Worm (Caenorhabditis elegans) whole organism, L1 larva: ENCODE data around the gene srh-100.

Source experiments
- C16A3.4 ChIP-seq: fragments of 150-350 bp; optimal IDR thresholded peaks from 2 replicates; lab custom pipeline; 2014; ENCODE audit warnings: missing biosample characterization, missing genetic modification characterization
- Y116A8C.19 ChIP-seq: sonication (generic microtip); optimal IDR thresholded peaks from 2 replicates; lab custom pipeline; 2016; ENCODE audit warnings: missing compliant biosample characterization, missing genetic modification characterization, borderline replicate concordance
- aly-2 ChIP-seq: fragments of 150-350 bp; optimal IDR thresholded peaks from 2 replicates; lab custom pipeline; 2014; ENCODE audit warnings: missing biosample characterization, missing genetic modification characterization
- ama-1 ChIP-seq: fragments of 150-350 bp; optimal IDR thresholded peaks from 2 replicates; lab custom pipeline; 2014
- ceh-63 ChIP-seq: fragments of 200-800 bp; sonication (Bioruptor generic); optimal IDR thresholded peaks from 2 replicates; lab custom pipeline; 2018; ENCODE audit warnings: mild to moderate bottlenecking, missing genetic modification characterization, missing compliant biosample characterization
- ceh-82 ChIP-seq, 3 experiments: fragments of 150-350 bp in 1 of 3; sonication (generic microtip) in 2 of 3; optimal IDR thresholded peaks; 2 replicates each; lab custom pipeline; 2014 to 2017; ENCODE audit warnings: missing biosample characterization in 3 of 3, missing genetic modification characterization in 3 of 3
- ces-1 ChIP-seq: fragments of 150-350 bp; optimal IDR thresholded peaks from 2 replicates; lab custom pipeline; 2014; ENCODE audit warnings: missing biosample characterization, missing genetic modification reagents, missing genetic modification characterization
- dpl-1 ChIP-seq, 3 experiments: fragments of 150-350 bp in 2 of 3; sonication (generic microtip) in 1 of 3; optimal IDR thresholded peaks; 2 replicates each; lab custom pipeline; 2014 to 2017; ENCODE audit warnings: missing biosample characterization in 3 of 3, missing genetic modification characterization in 3 of 3, missing genetic modification reagents in 3 of 3
- efl-3 ChIP-seq: fragments of 200-800 bp; sonication (Bioruptor generic); optimal IDR thresholded peaks from 2 replicates; lab custom pipeline; 2018; ENCODE audit warnings: mild to moderate bottlenecking, missing genetic modification characterization, missing compliant biosample characterization
- egl-13 ChIP-seq: sonication (generic microtip); optimal IDR thresholded peaks from 2 replicates; lab custom pipeline; 2016; ENCODE audit warnings: missing genotype, missing genetic modification reagents, missing genetic modification characterization, missing compliant biosample characterization
- ets-5 ChIP-seq: fragments of 200-800 bp; sonication (Bioruptor generic); IDR thresholded peaks from 2 replicates; pipeline ENCODE4 v1.3.6; 2022; ENCODE audit warnings: missing genetic modification characterization, missing compliant biosample characterization
- fkh-10 ChIP-seq: sonication (generic microtip); optimal IDR thresholded peaks from 2 replicates; lab custom pipeline; 2017; ENCODE audit warnings: missing biosample characterization, missing genetic modification reagents, missing genetic modification characterization
- fkh-4 ChIP-seq: sonication (generic microtip); optimal IDR thresholded peaks from 2 replicates; lab custom pipeline; 2016; ENCODE audit warnings: missing compliant biosample characterization, missing genetic modification characterization, borderline replicate concordance
- grh-1 ChIP-seq: fragments of 200-800 bp; sonication (Bioruptor generic); IDR thresholded peaks from 2 replicates; pipeline ENCODE4 v1.3.6; 2022; ENCODE audit warnings: missing genetic modification reagents, missing genetic modification characterization, missing compliant biosample characterization
- hlh-17 ChIP-seq: fragments of 200-800 bp; sonication (Bioruptor generic); optimal IDR thresholded peaks from 2 replicates; lab custom pipeline; 2018; ENCODE audit warnings: missing genetic modification characterization, mild to moderate bottlenecking, missing compliant biosample characterization, moderate library complexity, borderline replicate concordance
- hpl-2 ChIP-seq: fragments of 150-350 bp; optimal IDR thresholded peaks from 2 replicates; lab custom pipeline; 2014; ENCODE audit warnings: missing biosample characterization, missing genetic modification reagents, missing genetic modification characterization
- irx-1 ChIP-seq: sonication (generic microtip); optimal IDR thresholded peaks from 2 replicates; lab custom pipeline; 2016; ENCODE audit warnings: missing genetic modification characterization, missing compliant biosample characterization
- lin-14 ChIP-seq: fragments of 200-800 bp; sonication (Bioruptor generic); optimal IDR thresholded peaks from 2 replicates; lab custom pipeline; 2018; ENCODE audit warnings: mild to moderate bottlenecking, missing genetic modification characterization, moderate library complexity, missing compliant biosample characterization
- lin-35 ChIP-seq, 2 experiments: fragments of 150-350 bp; optimal IDR thresholded peaks; 2 replicates each; lab custom pipeline; 2014; ENCODE audit warnings: missing biosample characterization in 2 of 2, missing genetic modification characterization in 2 of 2, missing genetic modification reagents in 2 of 2
- lin-39 ChIP-seq: fragments of 150-350 bp; optimal IDR thresholded peaks from 2 replicates; lab custom pipeline; 2014; ENCODE audit warnings: missing biosample characterization, missing genetic modification reagents, missing genetic modification characterization
- lir-3 ChIP-seq: sonication (generic microtip); optimal IDR thresholded peaks from 2 replicates; lab custom pipeline; 2016; ENCODE audit warnings: mild to moderate bottlenecking, missing genetic modification characterization, moderate library complexity, missing compliant biosample characterization; ENCODE audit not compliant: poor library complexity
- lsy-2 ChIP-seq, 2 experiments: fragments of 150-350 bp; optimal IDR thresholded peaks; 2 replicates each; lab custom pipeline; 2014; ENCODE audit warnings: missing biosample characterization in 2 of 2, missing genetic modification characterization in 2 of 2
- mdl-1 ChIP-seq, 2 experiments: fragments of 150-350 bp; optimal IDR thresholded peaks; 2 replicates each; lab custom pipeline; 2014 to 2017; ENCODE audit warnings: missing biosample characterization in 2 of 2, missing genetic modification characterization in 2 of 2, inconsistent platforms in 1 of 2
- mef-2 ChIP-seq: fragments of 150-350 bp; optimal IDR thresholded peaks from 2 replicates; lab custom pipeline; 2014; ENCODE audit warnings: missing biosample characterization, missing genetic modification characterization
- mep-1 ChIP-seq: fragments of 150-350 bp; optimal IDR thresholded peaks from 2 replicates; lab custom pipeline; 2014; ENCODE audit warnings: missing biosample characterization, missing genetic modification characterization
- nhr-11 ChIP-seq: fragments of 150-350 bp; optimal IDR thresholded peaks from 2 replicates; lab custom pipeline; 2014; ENCODE audit warnings: missing biosample characterization, missing genetic modification characterization
- nhr-20 ChIP-seq: sonication (generic microtip); optimal IDR thresholded peaks from 2 replicates; lab custom pipeline; 2016; ENCODE audit warnings: mild to moderate bottlenecking, missing genetic modification characterization, missing compliant biosample characterization
- nhr-71 ChIP-seq: sonication (generic microtip); optimal IDR thresholded peaks from 2 replicates; lab custom pipeline; 2016; ENCODE audit warnings: mild to moderate bottlenecking, missing genetic modification characterization, moderate library complexity, missing compliant biosample characterization
- nhr-77 ChIP-seq: fragments of 150-350 bp; optimal IDR thresholded peaks from 2 replicates; lab custom pipeline; 2014; ENCODE audit warnings: missing biosample characterization, missing genetic modification characterization
- nhr-90 ChIP-seq: sonication (generic microtip); optimal IDR thresholded peaks from 2 replicates; lab custom pipeline; 2016; ENCODE audit warnings: mild to moderate bottlenecking, missing genetic modification characterization, missing compliant biosample characterization; ENCODE audit not compliant: poor library complexity
- pqm-1 ChIP-seq: sonication (generic microtip); optimal IDR thresholded peaks from 3 replicates; lab custom pipeline; 2017; ENCODE audit warnings: missing biosample characterization, missing genetic modification characterization
- snpc-4 ChIP-seq: fragments of 150-350 bp; optimal IDR thresholded peaks from 2 replicates; lab custom pipeline; 2014; ENCODE audit warnings: missing biosample characterization, missing genetic modification characterization
- sup-37 ChIP-seq: fragments of 200-800 bp; sonication (Bioruptor generic); optimal IDR thresholded peaks from 2 replicates; lab custom pipeline; 2018; ENCODE audit warnings: mild to moderate bottlenecking, missing genetic modification characterization, missing compliant biosample characterization
- swsn-7 ChIP-seq: sonication (generic microtip); optimal IDR thresholded peaks from 2 replicates; lab custom pipeline; 2016; ENCODE audit warnings: missing genetic modification characterization, missing compliant biosample characterization
- tlp-1 ChIP-seq: fragments of 150-350 bp; optimal IDR thresholded peaks from 2 replicates; lab custom pipeline; 2014; ENCODE audit warnings: missing biosample characterization, missing genetic modification characterization
- unc-130 ChIP-seq: fragments of 150-350 bp; optimal IDR thresholded peaks from 2 replicates; lab custom pipeline; 2017; ENCODE audit warnings: missing biosample characterization, missing genetic modification characterization, inconsistent platforms
- unc-98 ChIP-seq: fragments of 200-800 bp; sonication (Bioruptor generic); IDR thresholded peaks from 2 replicates; pipeline ENCODE4 v1.3.6; 2022; ENCODE audit warnings: missing genetic modification characterization, missing compliant biosample characterization
- xbp-1 ChIP-seq: sonication (generic microtip); optimal IDR thresholded peaks from 2 replicates; lab custom pipeline; 2016; ENCODE audit warnings: missing genetic modification characterization, missing compliant biosample characterization
- ztf-4 ChIP-seq: fragments of 150-350 bp; optimal IDR thresholded peaks from 2 replicates; lab custom pipeline; 2014; ENCODE audit warnings: missing biosample characterization, missing genetic modification characterization

srh-100 gene

ce11 chrII:3731723-3732122, 17.2 kb upstream of the srh-100 start, which contains the start of the genes sdz-12 and bath-31:
TSS of gene sdz-12 (minus strand) at chrII:3731823.
TSS of gene bath-31 (plus strand) at chrII:3731973.
- TF ChIP-seq lin-39 (tag; lab: Kevin White, UChicago), result no peak
- TF ChIP-seq mep-1 (tag; lab: Kevin White, UChicago), result no peak
- TF ChIP-seq hlh-17, result no peak
- no peak for TF ChIP-seq efl-3 (GFP tag; lab: Kevin White, UChicago)
- TF ChIP-seq ceh-63, result no peak
- no peak for TF ChIP-seq irx-1 (tag; lab: Kevin White, UChicago)
- no peak for TF ChIP-seq nhr-77 (tag; lab: Kevin White, UChicago)
- no peak for TF ChIP-seq aly-2
- no peak for TF ChIP-seq fkh-4 (tag; lab: Kevin White, UChicago)
- no peak for TF ChIP-seq C16A3.4 (tag; lab: Kevin White, UChicago)
- TF ChIP-seq fkh-10, result no peak
- TF ChIP-seq lsy-2 (tag; optimal IDR thresholded peaks at IDR 0.05; lab: Kevin White, UChicago), result no peak
- no peak for TF ChIP-seq nhr-71 (tag; lab: Kevin White, UChicago)
- TF ChIP-seq ama-1 (lab: Kevin White, UChicago), result no peak
- TF ChIP-seq mdl-1 (tag; optimal IDR thresholded peaks at IDR 0.05; lab: Kevin White, UChicago), result no peak
- TF ChIP-seq hpl-2 (GFP tag; lab: Kevin White, UChicago), result no peak
- no peak for TF ChIP-seq lin-35 (GFP tag; optimal IDR thresholded peaks at IDR 0.05; lab: Kevin White, UChicago)
- no peak for TF ChIP-seq ets-5 (GFP tag; lab: Robert Waterston, UW)

- TF ChIP-seq sup-37 (GFP tag; lab: Kevin White, UChicago), result no peak
- TF ChIP-seq unc-130, result no peak
- TF ChIP-seq efl-3 (GFP tag; lab: Kevin White, UChicago), result no peak
- no peak for TF ChIP-seq snpc-4 (tag; lab: Kevin White, UChicago)
- no peak for TF ChIP-seq dpl-1 (GFP tag; optimal IDR thresholded peaks at IDR 0.05; lab: Kevin White, UChicago)
- no peak for TF ChIP-seq ceh-82 (tag; optimal IDR thresholded peaks at IDR 0.05; lab: Kevin White, UChicago)
- TF ChIP-seq pqm-1, result no peak
- TF ChIP-seq egl-13, result no peak
- TF ChIP-seq nhr-11 (tag; lab: Kevin White, UChicago), result no peak
- no peak for TF ChIP-seq tlp-1 (tag; lab: Kevin White, UChicago)
- TF ChIP-seq unc-98, result no peak
- TF ChIP-seq nhr-71 (tag; lab: Kevin White, UChicago), result no peak
- no peak for TF ChIP-seq lin-14
- TF ChIP-seq xbp-1 (tag; lab: Kevin White, UChicago), result no peak
- no peak for TF ChIP-seq grh-1 (GFP tag; lab: Robert Waterston, UW)
- no peak for TF ChIP-seq lir-3 (tag; lab: Kevin White, UChicago)
- no peak for TF ChIP-seq mef-2 (tag; lab: Kevin White, UChicago)
- no peak for TF ChIP-seq ces-1
Measured at ce11 chrII:3727996-3728395, 13.5 kb upstream of the srh-100 start, which contains the start of gene C46E10.8. TSS of gene C46E10.8 (minus strand) at chrII:3728096.

ce11 chrII:3724175-3724715, 9.8 kb upstream of the srh-100 start, which contains the start of gene C46E10.1:
TSS of gene C46E10.1 (plus strand) at chrII:3724225.
- no peak for TF ChIP-seq nhr-20 (tag; lab: Kevin White, UChicago)

ce11 chrII:3721016-3721415, 6.5 kb upstream of the srh-100 start, which contains the start of gene C46E10.3:
TSS of gene C46E10.3 (plus strand) at chrII:3721316.
- no peak for TF ChIP-seq lin-39 (tag; lab: Kevin White, UChicago)
- TF ChIP-seq, all 84 proteins: peak for 0

- TF ChIP-seq nhr-90 (tag; lab: Kevin White, UChicago) (no peak), swsn-7 (tag; lab: Kevin White, UChicago) (no peak), Y116A8C.19 (tag; lab: Kevin White, UChicago) (no peak), ztf-4 (no peak)
- TF ChIP-seq, all 84 proteins: peak for 0
Measured at ce11 chrII:3716961-3717360, 2.5 kb upstream of the srh-100 start, which contains the start of gene fbxc-52. TSS of gene fbxc-52 (plus strand) at chrII:3717261.
